Fruit fly (Drosophila melanogaster): ENCODE results near the gene asl.

- TF ChIP-seq rn (GFP tag; IDR thresholded peaks at IDR 0.05) (no peak), CG10348 (GFP tag; IDR thresholded peaks at IDR 0.05) (no peak), EcR (GFP tag; optimal IDR thresholded peaks at IDR 0.05) (no peak), Snoo (tag; optimal IDR thresholded peaks at IDR 0.05) (no peak)
Measured at dm6 chr3R:5627552-5627951, 21.2 kb upstream of the asl start, which contains the start of gene CG31551.
